Fruit fly (Drosophila melanogaster) whole organism, wandering third instar larva: ENCODE data around the gene CG12589.

Source experiments
- HLH106 ChIP-seq: fragments of 200-800 bp; optimal IDR thresholded peaks from 3 replicates; lab custom pipeline; 2019; ENCODE audit warnings: missing biosample characterization, mild to moderate bottlenecking, missing genetic modification characterization, moderate library complexity
- Hr83 ChIP-seq: fragments of 200-300 bp; sonication (Bioruptor generic); optimal IDR thresholded peaks from 2 replicates; lab custom pipeline; 2016; ENCODE audit warnings: missing biosample characterization, mild to moderate bottlenecking, missing genetic modification characterization, moderate library complexity; ENCODE audit not compliant: poor library complexity, severe bottlenecking
- br ChIP-seq: fragments of 200-800 bp; sonication (Bioruptor generic); optimal IDR thresholded peaks from 2 replicates; lab custom pipeline; 2016; ENCODE audit warnings: missing biosample characterization, missing genetic modification characterization
- h ChIP-seq: fragments of 200-800 bp; sonication (Bioruptor generic); optimal IDR thresholded peaks from 3 replicates; lab custom pipeline; 2016; ENCODE audit warnings: missing biosample characterization, mild to moderate bottlenecking, missing genetic modification characterization
- tai ChIP-seq: sonication (Bioruptor generic); optimal IDR thresholded peaks from 2 replicates; lab custom pipeline; 2016; ENCODE audit warnings: missing biosample characterization, missing genetic modification characterization

DNA sequence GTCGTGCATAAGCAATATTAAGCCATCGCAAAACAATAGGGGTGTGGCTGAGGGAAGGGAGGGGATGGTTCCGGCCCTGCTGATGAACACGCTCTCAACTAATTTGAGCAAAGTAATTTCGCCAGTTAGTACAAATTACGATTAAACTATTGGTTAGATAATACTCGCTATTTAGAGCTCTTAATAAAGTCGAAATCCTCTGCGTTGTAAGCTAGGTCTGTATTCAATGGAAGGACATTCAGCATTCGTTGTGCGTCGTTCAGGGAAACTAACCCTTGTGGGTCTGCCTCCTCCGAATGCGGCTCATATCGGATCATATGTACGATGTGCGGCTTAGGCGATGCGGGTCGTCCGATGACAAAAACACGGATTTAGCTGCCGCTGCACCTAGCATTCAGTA, 26.4 kb downstream of the CG12589 start:
- TF ChIP-seq Hr83 (no peak), h (GFP tag; lab: Kevin White, UChicago) (no peak), HLH106 (tag; lab: Kevin White, UChicago) (no peak), br (no peak), tai (GFP tag; lab: Kevin White, UChicago) (no peak)
